Fruit fly (Drosophila melanogaster): Measurements from ENCODE around the gene Tob.

- TF ChIP-seq ovo (GFP tag; optimal IDR thresholded peaks at IDR 0.05) (no peak), CG7101 (tag; optimal IDR thresholded peaks at IDR 0.05) (no peak), CG33017 (tag; optimal IDR thresholded peaks at IDR 0.05) (no peak), CG5204 (GFP tag; optimal IDR thresholded peaks at IDR 0.05) (no peak), cnc (optimal IDR thresholded peaks at IDR 0.05) (no peak), tj (GFP tag; optimal IDR thresholded peaks at IDR 0.05) (no peak), CG7045 (GFP tag; optimal IDR thresholded peaks at IDR 0.05) (no peak), CG1620 (GFP tag; optimal IDR thresholded peaks at IDR 0.05) (no peak), pad (GFP tag; optimal IDR thresholded peaks at IDR 0.05) (no peak), Mnt (GFP tag; optimal IDR thresholded peaks at IDR 0.05) (no peak), kay (GFP tag; ENCODE audit: borderline replicate concordance) (no peak), CG14711 (tag; optimal IDR thresholded peaks at IDR 0.05) (no peak)
Observed at dm6 chrX:16124236-16124635, 32.9 kb upstream of the Tob start.
